Fruit fly (Drosophila melanogaster) whole organism, pupa: ENCODE measurements around the gene CG10035.

Experiments used
- CG10348 ChIP-seq: fragments of 200-800 bp; sonication (Bioruptor generic); IDR thresholded peaks from 2 replicates; pipeline ENCODE4 v1.3.6; 2022; ENCODE audit warnings: missing biosample characterization, missing genetic modification characterization
- CG12605 ChIP-seq: fragments of 200-800 bp; sonication (Bioruptor generic); IDR thresholded peaks from 2 replicates; pipeline ENCODE4 v1.3.6; 2022; ENCODE audit warnings: missing biosample characterization, missing genetic modification characterization
- CG13204 ChIP-seq: fragments of 200-800 bp; sonication (Bioruptor generic); optimal IDR thresholded peaks from 2 replicates; lab custom pipeline; 2018; ENCODE audit warnings: missing biosample characterization, mild to moderate bottlenecking, missing genetic modification characterization, moderate library complexity
- CG14655 ChIP-seq: fragments of 200-800 bp; sonication (Bioruptor generic); optimal IDR thresholded peaks from 3 replicates; lab custom pipeline; 2017; ENCODE audit warnings: mild to moderate bottlenecking, missing biosample characterization, missing genetic modification reagents, missing genetic modification characterization
- CG15710 ChIP-seq: fragments of 200-800 bp; sonication (Bioruptor generic); optimal IDR thresholded peaks from 2 replicates; lab custom pipeline; 2018; ENCODE audit warnings: missing biosample characterization, mild to moderate bottlenecking, missing genetic modification characterization, moderate library complexity
- CG17806 ChIP-seq: fragments of 200-800 bp; sonication (Bioruptor generic); optimal IDR thresholded peaks from 2 replicates; lab custom pipeline; 2018; ENCODE audit warnings: missing biosample characterization, mild to moderate bottlenecking, missing genetic modification characterization, moderate library complexity
- CG32121 ChIP-seq: fragments of 200-800 bp; sonication (Bioruptor generic); IDR thresholded peaks from 2 replicates; pipeline ENCODE4 v1.3.6; 2022; ENCODE audit warnings: missing biosample characterization, missing genetic modification characterization
- CG34367 ChIP-seq: fragments of 200-800 bp; sonication (Bioruptor generic); optimal IDR thresholded peaks from 2 replicates; lab custom pipeline; 2018; ENCODE audit warnings: missing biosample characterization, mild to moderate bottlenecking, missing genetic modification characterization
- CG4496 ChIP-seq: fragments of 200-800 bp; sonication (Bioruptor generic); IDR thresholded peaks from 3 replicates; pipeline ENCODE4 v1.3.6; 2022; ENCODE audit warnings: missing biosample characterization, missing genetic modification characterization
- CG8159 ChIP-seq: fragments of 200-800 bp; sonication (Bioruptor generic); optimal IDR thresholded peaks from 3 replicates; lab custom pipeline; 2018; ENCODE audit warnings: missing biosample characterization, mild to moderate bottlenecking, missing genetic modification characterization, moderate library complexity
- CG8301 ChIP-seq: fragments of 200-800 bp; sonication (Bioruptor generic); optimal IDR thresholded peaks from 2 replicates; lab custom pipeline; 2018; ENCODE audit warnings: missing biosample characterization, mild to moderate bottlenecking, missing genetic modification characterization
- CG9948 ChIP-seq: fragments of 200-800 bp; sonication (Bioruptor generic); optimal IDR thresholded peaks from 2 replicates; lab custom pipeline; 2018; ENCODE audit warnings: missing biosample characterization, mild to moderate bottlenecking, missing genetic modification characterization, moderate library complexity
- D1 ChIP-seq: fragments of 200-800 bp; sonication (Bioruptor generic); optimal IDR thresholded peaks from 2 replicates; lab custom pipeline; 2018; ENCODE audit warnings: missing biosample characterization, mild to moderate bottlenecking, missing genetic modification characterization, moderate library complexity
- EcR ChIP-seq: fragments of 200-800 bp; sonication (Bioruptor generic); optimal IDR thresholded peaks from 3 replicates; lab custom pipeline; 2019; ENCODE audit warnings: missing biosample characterization, missing genetic modification characterization, mild to moderate bottlenecking, moderate library complexity, missing genetic modification reagents
- Ets98B ChIP-seq: fragments of 200-800 bp; sonication (Bioruptor generic); IDR thresholded peaks from 2 replicates; pipeline ENCODE4 v1.3.6; 2022; ENCODE audit warnings: missing biosample characterization, missing genetic modification characterization
- Pif1A ChIP-seq: fragments of 200-800 bp; sonication (Bioruptor generic); optimal IDR thresholded peaks from 3 replicates; lab custom pipeline; 2016; ENCODE audit warnings: missing biosample characterization, missing genetic modification characterization
- Pif1B ChIP-seq: fragments of 200-800 bp; sonication (Bioruptor generic); optimal IDR thresholded peaks from 3 replicates; lab custom pipeline; 2016; ENCODE audit warnings: missing biosample characterization, missing genetic modification characterization
- Snoo ChIP-seq: fragments of 200-800 bp; sonication (Bioruptor generic); optimal IDR thresholded peaks from 3 replicates; lab custom pipeline; 2017; ENCODE audit warnings: missing biosample characterization, mild to moderate bottlenecking, missing genetic modification characterization, inconsistent platforms
- fd96Ca ChIP-seq: fragments of 200-800 bp; sonication (Bioruptor generic); IDR thresholded peaks from 3 replicates; pipeline ENCODE4 v1.3.6; 2022; ENCODE audit warnings: missing biosample characterization, missing genetic modification characterization
- gl ChIP-seq: fragments of 200-800 bp; sonication (Bioruptor generic); optimal IDR thresholded peaks from 2 replicates; lab custom pipeline; 2018; ENCODE audit warnings: missing biosample characterization, mild to moderate bottlenecking, missing genetic modification characterization
- rn ChIP-seq: fragments of 200-800 bp; sonication (Bioruptor generic); IDR thresholded peaks from 2 replicates; pipeline ENCODE4 v1.3.6; 2022; ENCODE audit warnings: missing biosample characterization, missing genetic modification characterization

Gene CG10035

DNA sequence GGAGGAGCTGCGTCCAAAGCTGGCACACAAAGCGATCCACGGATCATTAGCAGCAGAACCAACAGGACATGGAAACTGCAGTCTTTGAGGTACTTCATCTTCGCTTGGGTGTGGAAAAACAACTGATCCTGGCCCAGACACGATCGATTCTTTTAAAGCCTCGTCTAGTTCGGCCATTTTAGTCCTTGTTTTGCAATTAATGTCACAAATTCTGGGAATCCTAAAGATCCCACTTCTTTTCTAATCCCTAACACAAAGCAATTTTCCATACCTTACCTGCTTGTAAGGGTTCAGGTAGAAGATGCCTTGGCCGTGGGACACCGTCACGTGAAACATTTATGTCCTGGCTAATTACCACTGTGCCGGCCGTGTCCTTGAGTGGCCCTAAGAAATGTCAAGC lies at the start of gene CG10035:
Gene CG10035 (minus strand): TSS at position 129 of the 400 bp plus-strand sequence.
- TF ChIP-seq CG9948 (tag; lab: Kevin White, UChicago): no peak
- TF ChIP-seq CG15710 (tag; lab: Kevin White, UChicago): no peak
- TF ChIP-seq CG17806: no peak
- TF ChIP-seq CG34367 (tag; lab: Kevin White, UChicago): no peak
- no peak for TF ChIP-seq Snoo (tag; lab: Kevin White, UChicago)
- TF ChIP-seq CG8159 (tag; lab: Kevin White, UChicago): no peak
- no peak for TF ChIP-seq fd96Ca (GFP tag; lab: Robert Waterston, UW)
- no peak for TF ChIP-seq EcR (GFP tag; lab: Kevin White, UChicago)
- no peak for TF ChIP-seq CG10348
- TF ChIP-seq CG8301 (tag; lab: Kevin White, UChicago): no peak
- TF ChIP-seq Ets98B (GFP tag; lab: Robert Waterston, UW): no peak
- no peak for TF ChIP-seq gl (tag; lab: Kevin White, UChicago)
- TF ChIP-seq rn: no peak
- no peak for TF ChIP-seq D1
- TF ChIP-seq, all 21 proteins: peak for 0

DNA sequence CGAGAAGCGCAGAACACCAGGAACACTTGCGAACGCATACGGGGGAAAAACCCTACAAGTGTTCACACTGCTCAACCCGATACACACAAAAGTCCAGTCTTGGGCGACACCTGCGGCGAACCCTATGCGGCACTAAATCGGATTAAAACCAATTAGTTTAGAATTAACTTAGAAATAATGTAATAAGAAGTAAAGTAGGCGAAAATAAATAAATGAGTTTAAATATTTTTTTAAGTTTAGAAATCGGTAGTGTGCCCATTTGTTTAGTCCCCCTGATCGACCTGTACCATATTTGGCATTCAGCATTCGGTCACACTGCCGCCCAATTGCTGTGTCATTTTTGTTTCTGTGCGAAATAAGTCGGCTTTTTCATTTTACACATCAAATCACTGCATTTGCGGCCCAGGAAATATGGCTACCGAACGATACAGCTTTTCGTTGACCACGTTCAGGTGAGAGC lies 48.6 kb upstream of the CG10035 start, which contains the start of gene Prosalpha2:
Gene Prosalpha2 (plus strand): TSS at position 292 of the 460 bp plus-strand sequence.
- TF ChIP-seq Ets98B (GFP tag; lab: Robert Waterston, UW): no peak
- TF ChIP-seq rn: no peak
- peak; percentile 16 for TF ChIP-seq CG9948 (tag; lab: Kevin White, UChicago)
- TF ChIP-seq D1: no peak
- no peak for TF ChIP-seq CG12605
- TF ChIP-seq CG17806: no peak
- TF ChIP-seq CG15710 (tag; lab: Kevin White, UChicago): peak; percentile 9

DNA sequence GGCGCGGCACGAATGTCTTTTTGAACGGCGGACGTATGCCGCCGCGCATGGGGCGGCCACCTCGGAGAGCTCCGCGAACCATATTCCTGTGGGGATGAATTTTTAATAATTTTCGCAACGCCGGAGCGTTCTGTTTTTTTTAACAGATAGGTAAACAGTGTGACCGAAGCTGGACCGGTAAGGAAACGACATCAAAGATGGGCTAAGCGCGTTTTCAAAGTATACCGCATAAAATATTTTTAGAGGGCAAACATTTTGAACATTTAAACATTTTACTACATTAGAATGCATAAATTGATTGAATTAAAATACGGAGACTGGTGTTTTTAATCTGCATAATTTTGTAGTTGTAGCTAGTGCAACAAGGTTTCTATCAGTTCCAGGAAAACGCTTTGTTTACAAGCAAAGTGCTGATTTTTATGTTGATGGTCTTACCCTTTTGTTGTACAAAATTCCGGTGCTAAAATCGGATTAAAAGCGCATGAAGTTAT lies 46.7 kb upstream of the CG10035 start, which contains the start of the genes CG5641 and CG5245:
Gene CG5641 (minus strand): TSS at position 163 of the 491 bp plus-strand sequence.
Gene CG5245 (plus strand): TSS at position 441 of the 491 bp plus-strand sequence.
- no peak for TF ChIP-seq rn
- TF ChIP-seq CG9948 (tag; lab: Kevin White, UChicago): no peak
- TF ChIP-seq D1: no peak
- TF ChIP-seq CG32121: no peak
- TF ChIP-seq Pif1B (GFP tag; lab: Kevin White, UChicago): no peak
- TF ChIP-seq CG34367 (tag; lab: Kevin White, UChicago): no peak
- TF ChIP-seq gl (tag; lab: Kevin White, UChicago): no peak
- TF ChIP-seq Ets98B (GFP tag; lab: Robert Waterston, UW): no peak

DNA sequence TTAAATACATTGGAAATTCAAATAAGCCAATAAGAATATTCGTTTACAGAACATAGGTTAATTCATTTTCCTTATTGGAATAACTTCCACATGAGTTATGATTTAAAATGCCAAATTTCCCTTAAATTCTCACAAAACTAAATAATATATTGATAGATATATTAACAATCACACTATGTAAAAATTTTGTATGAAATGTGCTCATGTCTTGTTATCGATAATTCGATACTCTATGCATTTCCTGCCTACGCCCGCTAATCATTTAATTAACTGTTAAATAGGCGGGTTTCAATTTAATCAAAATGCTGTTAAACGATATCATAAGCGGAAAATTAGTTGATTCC lies 43.8 kb upstream of the CG10035 start, which contains the start of gene NANS:
Gene NANS (plus strand): TSS at position 269 of the 344 bp plus-strand sequence.
- TF ChIP-seq Pif1A (no peak), CG34367 (tag; lab: Kevin White, UChicago) (no peak), CG17806 (no peak), CG13204 (no peak), CG32121 (no peak), CG8159 (tag; lab: Kevin White, UChicago) (no peak), CG14655 (no peak), CG8301 (tag; lab: Kevin White, UChicago) (no peak), CG4496 (no peak)

DNA sequence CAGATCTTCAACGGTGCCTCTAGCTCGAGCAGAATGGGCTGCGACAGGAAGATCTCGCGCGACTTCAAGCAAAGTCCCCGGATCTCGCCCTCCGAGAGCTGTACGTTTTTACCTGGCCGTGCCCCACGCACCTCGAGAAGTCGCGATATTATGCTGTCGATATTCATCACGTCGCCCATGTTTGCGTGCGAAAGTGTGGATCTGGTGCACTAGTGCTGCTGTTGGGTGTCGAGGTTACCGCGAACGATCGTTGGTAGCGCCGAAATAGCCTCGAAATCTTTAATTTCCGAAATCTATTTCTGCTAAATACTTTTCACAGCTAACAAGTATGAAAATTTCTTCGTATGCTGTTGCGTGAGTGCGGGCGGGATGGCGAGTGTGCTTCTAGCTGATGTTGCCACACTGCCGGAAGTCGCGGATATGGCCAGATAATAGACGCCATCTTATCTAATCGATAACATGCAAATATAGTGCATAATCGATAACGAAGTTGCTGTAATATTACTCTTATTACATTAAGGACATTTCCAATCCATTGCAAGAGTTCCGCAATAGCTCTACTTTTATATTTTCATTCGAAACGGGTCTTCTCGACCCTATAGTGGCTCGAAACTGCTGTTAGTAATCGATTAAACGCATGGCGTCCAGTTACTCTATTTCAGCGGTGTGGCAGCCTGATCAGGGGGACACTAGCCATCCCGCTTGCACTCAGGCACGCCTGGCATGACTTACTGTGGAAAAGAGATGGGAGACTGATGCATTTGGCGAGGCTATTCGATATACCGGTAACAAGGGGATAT lies 43.2 kb upstream of the CG10035 start, which contains the start of gene Pp1-87B:
Gene Pp1-87B (minus strand): TSS at position 408 of the 800 bp plus-strand sequence.
- TF ChIP-seq Snoo (tag; lab: Kevin White, UChicago) (peak; percentile 31), CG12605 (no peak), CG15710 (tag; lab: Kevin White, UChicago) (peak; percentile 10)

DNA sequence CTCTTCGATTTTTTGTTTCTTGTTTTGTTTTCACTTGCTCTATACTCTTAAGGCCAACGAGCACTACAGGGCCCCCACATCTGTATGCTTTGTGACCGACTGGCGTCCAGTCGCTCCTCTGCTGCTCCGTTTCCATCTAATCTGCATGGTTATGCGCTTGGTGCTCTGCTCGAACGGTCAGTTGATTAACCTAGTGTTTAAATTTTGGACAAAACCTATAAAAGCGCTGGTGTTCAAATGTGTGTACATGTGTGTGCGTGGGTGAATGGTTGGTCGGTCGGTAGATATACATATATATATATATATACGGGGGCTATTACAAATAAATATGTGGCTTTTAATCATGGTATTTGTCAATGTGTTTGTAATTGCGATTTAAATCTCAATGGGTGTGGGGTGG lies 41.5 kb upstream of the CG10035 start:
- no peak for TF ChIP-seq CG4496
- TF ChIP-seq CG12605: no peak
- peak; percentile 2 for TF ChIP-seq EcR (GFP tag; lab: Kevin White, UChicago)

DNA sequence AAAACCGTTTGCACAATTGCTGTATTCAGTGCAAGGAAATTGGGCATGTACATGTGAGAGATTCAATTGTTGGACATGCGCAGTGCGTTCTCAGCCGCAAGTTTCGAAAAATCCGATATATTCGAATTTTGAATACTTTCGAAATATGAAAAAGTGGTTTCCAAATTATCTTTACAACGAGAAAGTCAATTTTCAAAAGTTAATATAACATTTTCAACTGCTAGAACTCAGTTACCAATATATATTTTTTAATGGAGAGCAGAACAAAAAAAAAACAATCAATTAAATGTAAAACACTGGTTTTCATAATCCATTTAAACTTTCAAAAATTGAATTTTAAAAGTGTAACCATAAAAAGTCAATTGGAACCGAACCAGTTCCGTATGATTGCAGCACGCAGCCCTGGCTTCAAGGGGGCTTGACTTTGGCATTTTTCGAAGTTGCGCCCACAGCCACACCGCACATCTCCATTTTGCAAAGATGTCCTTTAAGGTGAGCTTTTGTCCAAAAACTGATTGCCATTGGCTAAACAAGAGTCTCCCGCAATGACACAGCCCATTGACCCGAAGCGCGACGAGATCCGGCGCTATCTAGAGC lies 40.0 kb upstream of the CG10035 start, which contains the start of the genes Scgbeta and CG17202:
Gene Scgbeta (minus strand): TSS at position 51 of the 597 bp plus-strand sequence.
Gene CG17202 (plus strand): TSS at position 390 of the 597 bp plus-strand sequence.
- no peak for TF ChIP-seq Pif1A
- TF ChIP-seq gl (tag; lab: Kevin White, UChicago): no peak
- peak; percentile 22; the same call in 1 of the 2 replicates for TF ChIP-seq Ets98B (GFP tag; lab: Robert Waterston, UW)
